Fruit fly (Drosophila melanogaster): ENCODE results near the gene Rab3GAP1.

Gene Rab3GAP1

DNA sequence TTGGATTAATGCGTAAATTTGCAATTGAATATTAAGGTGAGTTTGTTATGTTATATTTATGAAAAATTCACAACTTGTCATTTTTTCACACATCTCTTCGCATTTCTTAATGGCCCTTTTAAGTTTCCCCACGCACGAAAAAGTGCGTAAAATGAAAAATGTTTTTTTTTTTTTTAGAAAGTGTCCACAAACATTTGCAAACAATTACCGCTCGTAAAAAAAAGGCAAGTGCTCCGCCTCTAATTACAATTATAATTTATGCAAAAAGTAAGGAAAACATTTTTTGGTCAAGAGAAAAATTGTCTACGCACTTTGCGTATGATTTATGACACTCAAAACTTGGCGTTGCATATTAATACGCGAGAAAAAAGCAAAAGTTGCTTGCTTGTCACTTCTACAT is 42.8 kb upstream of the Rab3GAP1 start:
- TF ChIP-seq Hr4 (GFP tag; optimal IDR thresholded peaks at IDR 0.05), result no peak
- TF ChIP-seq CG16779 (tag; optimal IDR thresholded peaks at IDR 0.05), result no peak
- no peak for TF ChIP-seq CG11762 (GFP tag; optimal IDR thresholded peaks at IDR 0.05; ENCODE audit: insufficient read depth)
- TF ChIP-seq Hr38 (GFP tag; optimal IDR thresholded peaks at IDR 0.05), result no peak
- no peak for TF ChIP-seq svp (GFP tag)
- no peak for TF ChIP-seq achi (GFP tag; optimal IDR thresholded peaks at IDR 0.05)
- TF ChIP-seq CG4318 (GFP tag; optimal IDR thresholded peaks at IDR 0.05), result no peak
- TF ChIP-seq Eip93F (GFP tag; optimal IDR thresholded peaks at IDR 0.05), result no peak
- TF ChIP-seq Hr39 (GFP tag; optimal IDR thresholded peaks at IDR 0.05), result no peak
- no peak for TF ChIP-seq Ets21C (GFP tag; optimal IDR thresholded peaks at IDR 0.05)
- no peak for TF ChIP-seq CG6276 (GFP tag; optimal IDR thresholded peaks at IDR 0.05)

- no peak for TF ChIP-seq net (GFP tag; optimal IDR thresholded peaks at IDR 0.05)
- TF ChIP-seq fkh (GFP tag; optimal IDR thresholded peaks at IDR 0.05), result peak; percentile 17
Measured at dm6 chr2L:1651889-1652288, 40.9 kb upstream of the Rab3GAP1 start.

DNA sequence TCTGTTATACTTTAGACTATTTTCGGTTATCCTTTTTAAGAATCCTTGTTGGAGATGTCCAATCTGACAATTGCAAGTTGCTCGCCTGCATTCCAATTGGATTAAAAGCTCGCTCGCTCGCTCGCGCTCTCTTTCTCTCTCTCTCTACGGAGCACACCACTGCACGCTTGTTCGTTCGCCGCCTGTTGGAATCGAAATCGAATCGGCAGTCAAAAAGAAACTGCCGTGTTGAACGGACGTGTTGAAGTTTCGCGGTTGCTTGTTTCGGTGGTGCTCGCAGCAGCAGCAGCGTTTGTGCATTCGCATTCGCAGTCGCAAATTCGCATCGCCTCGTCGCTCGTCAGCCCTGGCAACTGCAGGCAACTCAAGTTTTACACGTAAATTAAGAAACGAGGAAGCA is 40.1 kb upstream of the Rab3GAP1 start, which contains the start of gene chinmo:
Gene chinmo (plus strand): TSS at position 206 of the 400 bp plus-strand sequence.
- TF ChIP-seq lz (GFP tag; optimal IDR thresholded peaks at IDR 0.05) (peak; percentile 27), CG8632 (GFP tag; optimal IDR thresholded peaks at IDR 0.05) (no peak), CG9139 (GFP tag; optimal IDR thresholded peaks at IDR 0.05) (peak; percentile 41), Ets21C (GFP tag; optimal IDR thresholded peaks at IDR 0.05) (no peak), esn (GFP tag; optimal IDR thresholded peaks at IDR 0.05) (peak; percentile 50), CG8319 (GFP tag; optimal IDR thresholded peaks at IDR 0.05) (no peak), CG31627 (GFP tag; optimal IDR thresholded peaks at IDR 0.05) (no peak), Sox102F (GFP tag; optimal IDR thresholded peaks at IDR 0.05) (peak; percentile 37), CG34406 (GFP tag; optimal IDR thresholded peaks at IDR 0.05) (no peak), acj6 (GFP tag; optimal IDR thresholded peaks at IDR 0.05) (no peak), Smox (GFP tag; optimal IDR thresholded peaks at IDR 0.05) (no peak), CG6276 (GFP tag; optimal IDR thresholded peaks at IDR 0.05) (peak; percentile 9), topi (GFP tag; optimal IDR thresholded peaks at IDR 0.05) (peak; percentile 35), Met (GFP tag; optimal IDR thresholded peaks at IDR 0.05) (peak; percentile 60), CG6163 (GFP tag; IDR thresholded peaks at IDR 0.05) (peak; percentile 75), CG15336 (GFP tag; IDR thresholded peaks at IDR 0.05) (no peak; the same call in 1 of the 2 replicates), Eip75B (GFP tag; optimal IDR thresholded peaks at IDR 0.05) (peak; percentile 14), achi (GFP tag; optimal IDR thresholded peaks at IDR 0.05) (peak; percentile 18), Eip78C (GFP tag) (peak; percentile 49), CG1621 (tag; optimal IDR thresholded peaks at IDR 0.05) (peak; percentile 28), CG11294 (GFP tag; IDR thresholded peaks at IDR 0.05) (peak; percentile 20; the same call in 1 of the 2 replicates), CG6854 (GFP tag; optimal IDR thresholded peaks at IDR 0.05) (peak; percentile 60), ss (GFP tag; optimal IDR thresholded peaks at IDR 0.05) (peak in 1 of 2 experiments; percentile 43), eg (GFP tag; IDR thresholded peaks at IDR 0.05) (no peak), dsx (GFP tag; optimal IDR thresholded peaks at IDR 0.05; ENCODE audit: poor library complexity, severe bottlenecking) (peak; percentile 39), CG7368 (GFP tag; optimal IDR thresholded peaks at IDR 0.05) (peak; percentile 15), salr (GFP tag; optimal IDR thresholded peaks at IDR 0.05) (peak in 1 of 2 experiments; percentile 10), CG6792 (GFP tag; optimal IDR thresholded peaks at IDR 0.05) (no peak), Sox14 (GFP tag; optimal IDR thresholded peaks at IDR 0.05) (peak; percentile 29), vri (GFP tag; optimal IDR thresholded peaks at IDR 0.05) (peak; percentile 62), CG3919 (GFP tag; optimal IDR thresholded peaks at IDR 0.05) (peak; percentile 33), Hr4 (GFP tag; optimal IDR thresholded peaks at IDR 0.05) (no peak)

Data from whole organism, prepupa.